Worm (Caenorhabditis elegans) whole organism, L4/young adult: ENCODE data around the gene C32B5.18.

Experiments used
- W03F9.2 ChIP-seq: fragments of 150-350 bp; optimal IDR thresholded peaks from 2 replicates; lab custom pipeline; 2014; ENCODE audit warnings: missing biosample characterization, missing genetic modification characterization
- dao-5 ChIP-seq: sonication (generic microtip); optimal IDR thresholded peaks from 2 replicates; lab custom pipeline; 2016; ENCODE audit warnings: missing genotype, missing genetic modification characterization, moderate library complexity, missing compliant biosample characterization
- him-1 ChIP-seq: sonication (generic microtip); optimal IDR thresholded peaks from 2 replicates; lab custom pipeline; 2016; ENCODE audit warnings: missing genotype, missing genetic modification reagents, missing genetic modification characterization, missing compliant biosample characterization

- TF ChIP-seq him-1 (no peak), dao-5 (tag; lab: Kevin White, UChicago) (no peak), W03F9.2 (tag; lab: Kevin White, UChicago) (no peak)
These were observed 40.0 kb upstream of the C32B5.18 start for ce11 chrII:920326-920725.
